Fruit fly (Drosophila melanogaster) whole organism, embryonic: ENCODE data around the gene spidey.

Experiments used
- Asciz ChIP-seq: fragments of 200-800 bp; sonication (Bioruptor generic); optimal IDR thresholded peaks from 2 replicates; lab custom pipeline; 2017; ENCODE audit warnings: missing biosample characterization, mild to moderate bottlenecking, missing genetic modification characterization, missing genetic modification reagents
- Bdp1 ChIP-seq: fragments of 200-800 bp; sonication (Bioruptor generic); optimal IDR thresholded peaks from 3 replicates; lab custom pipeline; 2016; ENCODE audit warnings: missing biosample characterization, missing genetic modification characterization
- CG10274 ChIP-seq: fragments of 200-800 bp; sonication (Bioruptor generic); optimal IDR thresholded peaks from 3 replicates; lab custom pipeline; 2017; ENCODE audit warnings: missing biosample characterization, mild to moderate bottlenecking, missing genetic modification characterization
- CG10654 ChIP-seq: fragments of 200-800 bp; sonication (Bioruptor generic); optimal IDR thresholded peaks from 2 replicates; lab custom pipeline; 2016; ENCODE audit warnings: missing biosample characterization, missing genetic modification characterization
- CG1233 ChIP-seq: fragments of 200-800 bp; sonication (Bioruptor generic); optimal IDR thresholded peaks from 4 replicates; lab custom pipeline; 2018; ENCODE audit warnings: missing biosample characterization, mild to moderate bottlenecking, missing genetic modification characterization
- CG13123 ChIP-seq: fragments of 200-800 bp; sonication (Bioruptor generic); optimal IDR thresholded peaks from 2 replicates; lab custom pipeline; 2016; ENCODE audit warnings: missing biosample characterization, missing genetic modification characterization
- CG14014 ChIP-seq: fragments of 200-800 bp; sonication (Bioruptor generic); IDR thresholded peaks from 2 replicates; pipeline ENCODE4 v1.3.6; 2022; ENCODE audit warnings: missing biosample characterization, missing genetic modification characterization
- CG15479 ChIP-seq: fragments of 200-800 bp; sonication (Bioruptor generic); optimal IDR thresholded peaks from 3 replicates; lab custom pipeline; 2019; ENCODE audit warnings: missing biosample characterization, mild to moderate bottlenecking, missing genetic modification characterization, moderate library complexity
- CG18262 ChIP-seq: fragments of 200-800 bp; optimal IDR thresholded peaks from 3 replicates; lab custom pipeline; 2019; ENCODE audit warnings: missing biosample characterization, mild to moderate bottlenecking, missing genetic modification characterization, moderate library complexity
- CG2129 ChIP-seq: fragments of 200-800 bp; sonication (Bioruptor generic); IDR thresholded peaks from 2 replicates; pipeline ENCODE4 v1.3.6; 2022; ENCODE audit warnings: missing biosample characterization, missing genetic modification characterization; ENCODE audit not compliant: partially characterized antibody
- CG30403 ChIP-seq: fragments of 200-800 bp; sonication (Bioruptor generic); optimal IDR thresholded peaks from 3 replicates; lab custom pipeline; 2016; ENCODE audit warnings: missing biosample characterization, missing genetic modification characterization
- CG32772 ChIP-seq: fragments of 200-800 bp; sonication (Bioruptor generic); IDR thresholded peaks from 2 replicates; pipeline ENCODE4 v1.3.6; 2022; ENCODE audit warnings: missing biosample characterization, missing genetic modification characterization
- CG3726 ChIP-seq: fragments of 200-800 bp; sonication (Bioruptor generic); IDR thresholded peaks from 3 replicates; pipeline ENCODE4, ENCODE4 v1.3.6; 2022; ENCODE audit warnings: missing biosample characterization, missing genetic modification characterization
- CG4282 ChIP-seq: fragments of 200-800 bp; sonication (Bioruptor generic); optimal IDR thresholded peaks from 2 replicates; lab custom pipeline; 2016; ENCODE audit warnings: missing biosample characterization, missing genetic modification characterization
- CG5180 ChIP-seq: fragments of 200-800 bp; sonication (Bioruptor generic); optimal IDR thresholded peaks from 3 replicates; lab custom pipeline; 2017; ENCODE audit warnings: missing biosample characterization, missing genetic modification characterization, mild to moderate bottlenecking, moderate library complexity, missing genetic modification reagents
- CG6689 ChIP-seq: fragments of 200-800 bp; sonication (Bioruptor generic); IDR thresholded peaks from 2 replicates; pipeline ENCODE4 v1.3.6; 2022; ENCODE audit warnings: missing biosample characterization, missing genetic modification characterization
- CG7928 ChIP-seq: fragments of 200-800 bp; sonication (Bioruptor generic); optimal IDR thresholded peaks from 2 replicates; lab custom pipeline; 2017; ENCODE audit warnings: missing biosample characterization, mild to moderate bottlenecking, missing genetic modification characterization
- CG7963 ChIP-seq: fragments of 200-800 bp; sonication (Bioruptor generic); IDR thresholded peaks from 3 replicates; pipeline ENCODE4 v1.3.6; 2022; ENCODE audit warnings: missing biosample characterization, missing genetic modification characterization; ENCODE audit not compliant: partially characterized antibody
- CG8478 ChIP-seq: fragments of >200 bp; optimal IDR thresholded peaks from 2 replicates; lab custom pipeline; 2018
- CkIIα-i1 ChIP-seq: fragments of 200-800 bp; sonication (Bioruptor generic); IDR thresholded peaks from 2 replicates; pipeline ENCODE4 v1.3.6; 2022; ENCODE audit warnings: missing biosample characterization, missing genetic modification characterization
- Dref ChIP-seq: fragments of 200-800 bp; sonication (Bioruptor generic); IDR thresholded peaks from 2 replicates; pipeline ENCODE4 v1.3.6; 2022; ENCODE audit warnings: missing biosample characterization, missing genetic modification characterization
- Drgx ChIP-seq: fragments of 200-800 bp; sonication (Bioruptor generic); IDR thresholded peaks from 2 replicates; pipeline ENCODE4 v1.3.6; 2022; ENCODE audit warnings: missing biosample characterization, missing genetic modification characterization
- E2f1 ChIP-seq: fragments of 200-800 bp; sonication (Bioruptor generic); IDR thresholded peaks from 2 replicates; pipeline ENCODE4 v1.3.6; 2022; ENCODE audit warnings: missing biosample characterization, missing genetic modification characterization
- HLH3B ChIP-seq: fragments of 200-800 bp; sonication (Bioruptor generic); IDR thresholded peaks from 2 replicates; pipeline ENCODE4 v1.3.6; 2022; ENCODE audit warnings: missing biosample characterization, missing genetic modification characterization
- HLHmδ ChIP-seq: fragments of 200-800 bp; sonication (Bioruptor generic); optimal IDR thresholded peaks from 2 replicates; lab custom pipeline; 2018; ENCODE audit warnings: missing biosample characterization, mild to moderate bottlenecking, missing genetic modification characterization, moderate library complexity
- Mrtf ChIP-seq: fragments of 200-800 bp; sonication (Bioruptor generic); IDR thresholded peaks from 3 replicates; pipeline ENCODE4 v1.3.6; 2022; ENCODE audit warnings: missing biosample characterization, missing genetic modification characterization
- NC2α ChIP-seq: fragments of 200-800 bp; sonication (Bioruptor generic); optimal IDR thresholded peaks from 2 replicates; lab custom pipeline; 2016; ENCODE audit warnings: missing biosample characterization, missing genetic modification characterization
- Nf-YA ChIP-seq: fragments of 200-800 bp; sonication (Bioruptor generic); IDR thresholded peaks from 2 replicates; pipeline ENCODE4 v1.3.6; 2022; ENCODE audit warnings: missing biosample characterization, missing genetic modification characterization
- Nf-YB ChIP-seq: fragments of 200-800 bp; sonication (Bioruptor generic); optimal IDR thresholded peaks from 3 replicates; lab custom pipeline; 2019; ENCODE audit warnings: missing biosample characterization, mild to moderate bottlenecking, missing genetic modification characterization, moderate library complexity
- TFAM ChIP-seq: fragments of 200-800 bp; sonication (Bioruptor generic); optimal IDR thresholded peaks from 2 replicates; lab custom pipeline; 2017; ENCODE audit warnings: missing biosample characterization, missing genetic modification characterization, inconsistent platforms
- bbx ChIP-seq: fragments of 200-800 bp; sonication (Bioruptor generic); IDR thresholded peaks from 2 replicates; pipeline ENCODE4 v1.3.6; 2022; ENCODE audit warnings: missing biosample characterization, missing genetic modification characterization; ENCODE audit not compliant: partially characterized antibody
- chm ChIP-seq: fragments of 200-800 bp; sonication (Bioruptor generic); IDR thresholded peaks from 2 replicates; pipeline ENCODE4 v1.3.6; 2022; ENCODE audit warnings: missing biosample characterization, missing genetic modification characterization
- dimm ChIP-seq: fragments of 200-800 bp; sonication (Bioruptor generic); IDR thresholded peaks from 2 replicates; pipeline ENCODE4 v1.3.6; 2022; ENCODE audit warnings: missing biosample characterization, missing genetic modification characterization
- eve ChIP-seq, 2 experiments: fragments of >200 bp; optimal IDR thresholded peaks; 2 replicates each; lab custom pipeline; 2017; ENCODE audit warnings: missing biosample characterization in 2 of 2, missing genetic modification characterization in 2 of 2
- ewg ChIP-seq: fragments of 200-800 bp; sonication (Bioruptor generic); optimal IDR thresholded peaks from 3 replicates; lab custom pipeline; 2017; ENCODE audit warnings: mild to moderate bottlenecking, missing biosample characterization, missing genetic modification reagents, missing genetic modification characterization
- gcm2 ChIP-seq: fragments of 200-800 bp; sonication (Bioruptor generic); optimal IDR thresholded peaks from 2 replicates; lab custom pipeline; 2016; ENCODE audit warnings: missing biosample characterization, missing genetic modification characterization
- gem ChIP-seq: fragments of 200-800 bp; sonication (Bioruptor generic); optimal IDR thresholded peaks from 2 replicates; lab custom pipeline; 2019; ENCODE audit warnings: missing biosample characterization, mild to moderate bottlenecking, missing genetic modification characterization, moderate library complexity
- h ChIP-seq: fragments of >200 bp; optimal IDR thresholded peaks from 2 replicates; lab custom pipeline; 2017
- her ChIP-seq: fragments of 200-800 bp; sonication (Bioruptor generic); optimal IDR thresholded peaks from 2 replicates; lab custom pipeline; 2016; ENCODE audit warnings: missing biosample characterization, missing genetic modification characterization
- kay ChIP-seq: fragments of 200-800 bp; sonication (Bioruptor generic); optimal IDR thresholded peaks from 2 replicates; lab custom pipeline; 2016; ENCODE audit warnings: missing biosample characterization, missing genetic modification characterization
- lov ChIP-seq, 2 experiments: fragments of 200-800 bp in 1 of 2; fragments of >200 bp in 1 of 2; sonication (Bioruptor generic) in 1 of 2; IDR thresholded peaks in 1 of 2; optimal IDR thresholded peaks in 1 of 2; 2 replicates in 1 of 2; 3 replicates in 1 of 2; pipeline versions ENCODE4 v1.3.6 to Lab custom; 2017 to 2022; ENCODE audit warnings: missing biosample characterization in 1 of 2, missing genetic modification characterization in 1 of 2
- nom ChIP-seq: fragments of 200-800 bp; sonication (Bioruptor generic); optimal IDR thresholded peaks from 2 replicates; lab custom pipeline; 2017; ENCODE audit warnings: missing biosample characterization, missing genetic modification characterization, mild to moderate bottlenecking, moderate library complexity, missing genetic modification reagents
- odd ChIP-seq: fragments of 200-800 bp; sonication (Bioruptor generic); optimal IDR thresholded peaks from 2 replicates; lab custom pipeline; 2017; ENCODE audit warnings: missing biosample characterization, mild to moderate bottlenecking, missing genetic modification characterization
- phol ChIP-seq: fragments of 200-800 bp; sonication (Bioruptor generic); optimal IDR thresholded peaks from 3 replicates; lab custom pipeline; 2018; ENCODE audit warnings: missing biosample characterization, mild to moderate bottlenecking, missing genetic modification characterization, moderate library complexity
- pnt ChIP-seq: fragments of 200-800 bp; sonication (Bioruptor generic); optimal IDR thresholded peaks from 3 replicates; lab custom pipeline; 2016; ENCODE audit warnings: missing biosample characterization, missing genetic modification characterization
- psq ChIP-seq: fragments of 200-800 bp; sonication (Bioruptor generic); optimal IDR thresholded peaks from 2 replicates; lab custom pipeline; 2017; ENCODE audit warnings: missing biosample characterization, missing genetic modification characterization
- seq ChIP-seq: fragments of 200-800 bp; sonication (Bioruptor generic); IDR thresholded peaks from 2 replicates; pipeline ENCODE4 v1.3.6; 2022; ENCODE audit warnings: missing biosample characterization, missing genetic modification characterization
- sisA ChIP-seq: fragments of 200-800 bp; sonication (Bioruptor generic); IDR thresholded peaks from 2 replicates; pipeline ENCODE4 v1.3.6; 2022; ENCODE audit warnings: missing biosample characterization, missing genetic modification characterization
- zen ChIP-seq: fragments of 200-800 bp; sonication (Bioruptor generic); optimal IDR thresholded peaks from 3 replicates; lab custom pipeline; 2018; ENCODE audit warnings: missing biosample characterization, mild to moderate bottlenecking, missing genetic modification characterization, moderate library complexity

spidey gene

DNA sequence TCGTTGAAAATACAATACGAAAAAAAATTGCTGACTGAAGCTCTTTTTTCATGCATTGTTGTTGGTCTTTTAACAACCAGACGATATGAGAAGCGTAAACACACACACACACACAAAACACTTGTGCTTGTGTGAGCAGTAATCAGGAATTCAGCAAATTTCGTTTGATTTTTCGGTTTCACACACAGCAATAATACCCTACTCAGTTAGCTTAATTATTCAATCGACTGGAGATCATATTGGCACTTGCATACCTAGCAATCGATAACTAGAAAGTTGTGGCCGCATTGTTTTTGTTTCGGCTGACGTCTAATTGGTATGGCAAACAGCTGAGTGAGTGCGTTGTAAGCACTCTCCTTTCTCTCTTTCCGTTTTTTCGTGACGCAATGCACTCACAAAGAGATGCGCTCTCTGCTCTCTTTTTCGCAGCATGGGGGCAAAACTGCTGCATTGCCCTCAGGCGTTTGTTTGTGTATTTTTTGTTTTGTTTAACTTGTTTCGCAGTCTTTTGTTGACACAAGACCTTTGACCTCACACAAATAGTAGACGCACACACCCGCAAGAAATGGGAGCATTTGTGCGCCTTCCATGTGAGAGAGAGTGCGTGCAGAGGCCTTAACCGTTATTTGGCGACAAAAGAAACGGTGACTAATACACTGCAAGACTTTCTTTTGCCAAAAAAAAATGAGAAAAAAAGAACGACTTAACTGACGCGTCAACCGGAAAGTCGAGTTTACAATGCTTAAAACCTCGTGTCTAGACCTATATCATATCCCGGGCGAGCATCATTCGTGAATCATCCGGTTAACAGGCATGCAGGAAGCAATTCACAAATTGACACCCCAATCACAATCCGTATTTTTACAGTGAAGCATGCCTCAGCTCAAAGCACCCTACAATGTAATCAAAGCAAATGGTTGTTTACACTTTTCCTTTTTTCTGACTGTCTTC lies 36.3 kb downstream of the spidey start (continued):
- TF ChIP-seq seq (GFP tag; lab: Robert Waterston, UW) (no peak), CG30403 (GFP tag; lab: Kevin White, UChicago) (peak; percentile 30), CG10274 (peak; percentile 97), gcm2 (GFP tag; lab: Kevin White, UChicago) (no peak), Mrtf (GFP tag; lab: Robert Waterston, UW) (no peak), gem (tag; lab: Kevin White, UChicago) (peak; percentile 49), CG7928 (no peak), Dref (no peak), Bdp1 (GFP tag; lab: Kevin White, UChicago) (no peak), CkIIα-i1 (GFP tag; lab: Robert Waterston, UW) (no peak), CG3726 (GFP tag; lab: Robert Waterston, UW) (no peak), HLHmδ (no peak), CG2129 (GFP tag; lab: Robert Waterston, UW) (no peak), psq (no peak), kay (GFP tag; lab: Kevin White, UChicago) (no peak), NC2α (GFP tag; lab: Kevin White, UChicago) (no peak), lov (optimal IDR thresholded peaks at IDR 0.05; lab: Kevin White, UChicago) (no peak), lov (GFP tag; IDR thresholded peaks at IDR 0.05; lab: Robert Waterston, UW) (no peak), TFAM (GFP tag; lab: Kevin White, UChicago) (no peak), HLH3B (GFP tag; lab: Robert Waterston, UW) (0 out of 2 replicates have a peak, but pooled peaks have one; percentile 28), eve (GFP tag; optimal IDR thresholded peaks at IDR 0.05; lab: Kevin White, UChicago) (no peak), Asciz (peak; percentile 49), CG1233 (no peak), nom (GFP tag; lab: Kevin White, UChicago) (peak; percentile 5), Nf-YB (GFP tag; lab: Kevin White, UChicago) (no peak), CG13123 (no peak), ewg (GFP tag; lab: Kevin White, UChicago) (peak; percentile 1), CG5180 (GFP tag; lab: Kevin White, UChicago) (no peak), her (GFP tag; lab: Kevin White, UChicago) (no peak), Nf-YA (no peak), Drgx (GFP tag; lab: Robert Waterston, UW) (peak; percentile 62), sisA (GFP tag; lab: Robert Waterston, UW) (0 out of 2 replicates have a peak, but pooled peaks have one; percentile 15), CG15479 (GFP tag; lab: Kevin White, UChicago) (peak; percentile 35), bbx (no peak), E2f1 (GFP tag; lab: Robert Waterston, UW) (0 out of 2 replicates have a peak, but pooled peaks have one; percentile 26), chm (no peak), odd (GFP tag; lab: Kevin White, UChicago) (no peak), zen (no peak), CG8478 (no peak), CG14014 (GFP tag; lab: Robert Waterston, UW) (no peak), dimm (GFP tag; lab: Robert Waterston, UW) (no peak), CG6689 (peak; percentile 47), CG10654 (GFP tag; lab: Kevin White, UChicago) (no peak), h (lab: Kevin White, UChicago) (no peak), pnt (GFP tag; lab: Kevin White, UChicago) (peak; percentile 41), CG7963 (GFP tag; lab: Robert Waterston, UW) (no peak), CG4282 (GFP tag; lab: Kevin White, UChicago) (no peak), CG32772 (0 out of 2 replicates have a peak, but pooled peaks have one; percentile 33), CG18262 (tag; lab: Kevin White, UChicago) (peak; percentile 46), phol (tag; lab: Kevin White, UChicago) (peak; percentile 26)
